Worm (Caenorhabditis elegans) whole organism, L2 larva: ENCODE measurements around the gene R07E3.7.

Experiments
- C34F6.9 ChIP-seq: fragments of 150-350 bp; optimal IDR thresholded peaks from 2 replicates; lab custom pipeline; 2014; ENCODE audit warnings: missing biosample characterization, missing genetic modification characterization
- F13H6.1 ChIP-seq: sonication (generic microtip); optimal IDR thresholded peaks from 2 replicates; lab custom pipeline; 2016; ENCODE audit warnings: missing genetic modification characterization, missing compliant biosample characterization
- R02D3.7 ChIP-seq: fragments of 150-350 bp; optimal IDR thresholded peaks from 2 replicates; lab custom pipeline; 2014; ENCODE audit warnings: missing biosample characterization, missing genetic modification characterization
- Y55F3AM.14 ChIP-seq: fragments of 200-800 bp; sonication (Bioruptor generic); optimal IDR thresholded peaks from 2 replicates; lab custom pipeline; 2018; ENCODE audit warnings: mild to moderate bottlenecking, missing genetic modification characterization, missing compliant biosample characterization
- ZK546.5 ChIP-seq: sonication (generic microtip); optimal IDR thresholded peaks from 2 replicates; lab custom pipeline; 2017; ENCODE audit warnings: missing biosample characterization, missing genetic modification characterization
- alr-1 ChIP-seq: fragments of 150-350 bp; optimal IDR thresholded peaks from 2 replicates; lab custom pipeline; 2014; ENCODE audit warnings: missing biosample characterization, missing genetic modification characterization
- aly-2 ChIP-seq: fragments of 150-350 bp; optimal IDR thresholded peaks from 2 replicates; lab custom pipeline; 2014; ENCODE audit warnings: missing biosample characterization, missing genetic modification characterization
- ama-1 ChIP-seq: fragments of 150-350 bp; optimal IDR thresholded peaks from 2 replicates; lab custom pipeline; 2018; ENCODE audit warnings: inconsistent platforms
- blmp-1 ChIP-seq: sonication (generic microtip); optimal IDR thresholded peaks from 2 replicates; lab custom pipeline; 2017; ENCODE audit warnings: missing genetic modification characterization, mild to moderate bottlenecking, missing compliant biosample characterization, antibody characterized with exemption, moderate library complexity; ENCODE audit not compliant: insufficient read depth
- ceh-16 ChIP-seq: fragments of 150-350 bp; optimal IDR thresholded peaks from 2 replicates; lab custom pipeline; 2014; ENCODE audit warnings: missing biosample characterization, missing genetic modification characterization
- ceh-82 ChIP-seq: fragments of 150-350 bp; optimal IDR thresholded peaks from 2 replicates; lab custom pipeline; 2014; ENCODE audit warnings: missing biosample characterization, missing genetic modification characterization
- crh-2 ChIP-seq: sonication (generic microtip); optimal IDR thresholded peaks from 2 replicates; lab custom pipeline; 2017; ENCODE audit warnings: missing biosample characterization, missing genetic modification characterization
- dmd-4 ChIP-seq: sonication (generic microtip); optimal IDR thresholded peaks from 2 replicates; lab custom pipeline; 2017; ENCODE audit warnings: missing biosample characterization, missing genetic modification characterization
- egl-27 ChIP-seq: sonication (generic microtip); optimal IDR thresholded peaks from 3 replicates; lab custom pipeline; 2017; ENCODE audit warnings: missing biosample characterization, missing genetic modification reagents, missing genetic modification characterization
- elt-1 ChIP-seq: fragments of 150-350 bp; optimal IDR thresholded peaks from 2 replicates; lab custom pipeline; 2014; ENCODE audit warnings: missing biosample characterization, missing genetic modification characterization
- elt-3 ChIP-seq: sonication (generic microtip); optimal IDR thresholded peaks from 2 replicates; lab custom pipeline; 2017; ENCODE audit warnings: missing biosample characterization, missing genetic modification characterization
- fos-1 ChIP-seq: fragments of 150-350 bp; optimal IDR thresholded peaks from 2 replicates; lab custom pipeline; 2014; ENCODE audit warnings: missing biosample characterization, missing genetic modification characterization
- gmeb-1 ChIP-seq: fragments of 150-350 bp; optimal IDR thresholded peaks from 2 replicates; lab custom pipeline; 2014; ENCODE audit warnings: missing biosample characterization, missing genetic modification characterization
- lin-11 ChIP-seq: fragments of 150-350 bp; sonication (generic microtip); optimal IDR thresholded peaks from 2 replicates; lab custom pipeline; 2014; ENCODE audit warnings: missing biosample characterization, missing genetic modification characterization, inconsistent platforms, mixed read lengths
- lin-13 ChIP-seq: fragments of 150-350 bp; optimal IDR thresholded peaks from 2 replicates; lab custom pipeline; 2014; ENCODE audit warnings: missing biosample characterization, missing genetic modification reagents, missing genetic modification characterization
- lin-39 ChIP-seq: fragments of 150-350 bp; optimal IDR thresholded peaks from 2 replicates; lab custom pipeline; 2014; ENCODE audit warnings: missing biosample characterization, missing genetic modification reagents, missing genetic modification characterization
- lsy-2 ChIP-seq, 2 experiments: fragments of 150-350 bp in 1 of 2; sonication (generic microtip) in 1 of 2; optimal IDR thresholded peaks; 2 replicates each; lab custom pipeline; 2014 to 2017; ENCODE audit warnings: missing biosample characterization in 2 of 2, missing genetic modification characterization in 2 of 2
- mab-5 ChIP-seq: fragments of 150-350 bp; optimal IDR thresholded peaks from 2 replicates; lab custom pipeline; 2014; ENCODE audit warnings: missing biosample characterization, missing genetic modification characterization
- mbf-1 ChIP-seq: sonication (generic microtip); optimal IDR thresholded peaks from 2 replicates; lab custom pipeline; 2017; ENCODE audit warnings: missing biosample characterization, missing genetic modification characterization
- mdl-1 ChIP-seq, 2 experiments: fragments of 150-350 bp in 1 of 2; sonication (generic microtip) in 1 of 2; optimal IDR thresholded peaks; 2 replicates each; lab custom pipeline; 2017; ENCODE audit warnings: missing biosample characterization in 2 of 2, missing genetic modification characterization in 2 of 2
- nhr-10 ChIP-seq: sonication (generic microtip); optimal IDR thresholded peaks from 2 replicates; lab custom pipeline; 2017; ENCODE audit warnings: missing biosample characterization, missing genetic modification characterization
- nhr-11 ChIP-seq: fragments of 150-350 bp; optimal IDR thresholded peaks from 2 replicates; lab custom pipeline; 2014; ENCODE audit warnings: missing biosample characterization, missing genetic modification characterization
- nhr-12 ChIP-seq: fragments of 150-350 bp; optimal IDR thresholded peaks from 2 replicates; lab custom pipeline; 2014; ENCODE audit warnings: missing biosample characterization, missing genetic modification characterization
- nhr-129 ChIP-seq: fragments of 150-350 bp; optimal IDR thresholded peaks from 2 replicates; lab custom pipeline; 2014; ENCODE audit warnings: missing biosample characterization, missing genetic modification characterization
- nhr-21 ChIP-seq: fragments of 150-350 bp; optimal IDR thresholded peaks from 2 replicates; lab custom pipeline; 2014; ENCODE audit warnings: missing biosample characterization, missing genetic modification characterization
- nhr-23 ChIP-seq: fragments of 150-350 bp; optimal IDR thresholded peaks from 2 replicates; lab custom pipeline; 2014; ENCODE audit warnings: missing biosample characterization, missing genetic modification reagents, missing genetic modification characterization
- nhr-237 ChIP-seq: fragments of 150-350 bp; optimal IDR thresholded peaks from 2 replicates; lab custom pipeline; 2014; ENCODE audit warnings: missing biosample characterization, missing genetic modification characterization
- nhr-6 ChIP-seq: fragments of 150-350 bp; optimal IDR thresholded peaks from 2 replicates; lab custom pipeline; 2014; ENCODE audit warnings: missing biosample characterization, missing genetic modification characterization
- nhr-77 ChIP-seq: fragments of 150-350 bp; optimal IDR thresholded peaks from 2 replicates; lab custom pipeline; 2014; ENCODE audit warnings: missing biosample characterization, missing genetic modification characterization
- peb-1 ChIP-seq: fragments of 150-350 bp; optimal IDR thresholded peaks from 2 replicates; lab custom pipeline; 2014; ENCODE audit warnings: missing biosample characterization, missing genetic modification characterization
- sem-4 ChIP-seq: fragments of 150-350 bp; optimal IDR thresholded peaks from 2 replicates; lab custom pipeline; 2014; ENCODE audit warnings: missing biosample characterization, missing genetic modification reagents, missing genetic modification characterization
- skn-1 ChIP-seq: sonication (generic microtip); optimal IDR thresholded peaks from 2 replicates; lab custom pipeline; 2017; ENCODE audit warnings: missing biosample characterization, missing genetic modification characterization
- sma-3 ChIP-seq: sonication (generic microtip); optimal IDR thresholded peaks from 2 replicates; lab custom pipeline; 2016; ENCODE audit warnings: missing genetic modification reagents, missing genetic modification characterization, missing compliant biosample characterization
- sma-9 ChIP-seq, 2 experiments: fragments of 150-350 bp in 1 of 2; sonication (generic microtip) in 1 of 2; optimal IDR thresholded peaks; 2 replicates each; lab custom pipeline; 2014 to 2016; ENCODE audit warnings: missing genetic modification characterization in 2 of 2, mild to moderate bottlenecking in 1 of 2, missing biosample characterization in 1 of 2, missing compliant biosample characterization in 1 of 2, missing genetic modification reagents in 1 of 2, moderate library complexity in 1 of 2
- snpc-4 ChIP-seq: fragments of 150-350 bp; optimal IDR thresholded peaks from 2 replicates; lab custom pipeline; 2014; ENCODE audit warnings: missing biosample characterization, missing genetic modification characterization
- unc-39 ChIP-seq: fragments of 150-350 bp; optimal IDR thresholded peaks from 2 replicates; lab custom pipeline; 2014; ENCODE audit warnings: missing biosample characterization, missing genetic modification characterization
- unc-55 ChIP-seq: fragments of 150-350 bp; sonication (generic microtip); optimal IDR thresholded peaks from 3 replicates; lab custom pipeline; 2014; ENCODE audit warnings: missing biosample characterization, missing genetic modification reagents, missing genetic modification characterization
- zag-1 ChIP-seq: fragments of 150-350 bp; optimal IDR thresholded peaks from 2 replicates; lab custom pipeline; 2014; ENCODE audit warnings: missing biosample characterization, missing genetic modification characterization
- ztf-1 ChIP-seq: fragments of 200-800 bp; sonication (Bioruptor generic); conservative IDR thresholded peaks from 2 replicates; pipeline ENCODE4 v1.3.6; 2022; ENCODE audit warnings: missing genetic modification characterization, missing compliant biosample characterization
- ztf-11 ChIP-seq: sonication (generic microtip); optimal IDR thresholded peaks from 2 replicates; lab custom pipeline; 2017; ENCODE audit warnings: missing biosample characterization, missing genetic modification characterization
- ztf-4 ChIP-seq: fragments of 150-350 bp; optimal IDR thresholded peaks from 2 replicates; lab custom pipeline; 2014; ENCODE audit warnings: missing biosample characterization, missing genetic modification characterization

Gene R07E3.7

DNA sequence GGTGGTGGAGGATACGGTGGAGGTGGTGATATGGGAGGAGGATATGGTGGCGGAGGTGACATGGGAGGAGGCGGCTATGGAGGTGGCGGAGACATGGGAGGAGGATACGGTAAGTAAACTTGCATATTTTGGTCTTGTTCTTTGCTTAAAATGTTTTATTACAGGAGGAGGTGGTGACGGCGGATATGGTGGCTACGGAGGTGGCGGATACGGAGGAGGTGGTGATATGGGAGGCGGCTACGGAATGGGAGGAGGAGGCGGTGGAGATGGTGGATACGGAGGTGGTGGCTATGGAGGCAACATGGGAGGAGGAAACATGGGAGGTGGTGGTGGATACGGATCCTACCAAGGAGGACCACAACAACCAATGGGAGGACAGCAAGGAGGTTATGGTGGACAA, 19.0 kb downstream of the R07E3.7 start:
- TF ChIP-seq alr-1 (tag; lab: Kevin White, UChicago) (no peak), crh-2 (tag; lab: Kevin White, UChicago) (no peak), dmd-4 (tag; lab: Kevin White, UChicago) (no peak), gmeb-1 (tag; lab: Kevin White, UChicago) (no peak), nhr-6 (tag; lab: Kevin White, UChicago) (no peak), R02D3.7 (tag; lab: Kevin White, UChicago) (no peak), lin-11 (tag; lab: Kevin White, UChicago) (no peak), unc-55 (GFP tag; lab: Kevin White, UChicago) (no peak), lin-13 (GFP tag; lab: Kevin White, UChicago) (no peak), nhr-23 (tag; lab: Kevin White, UChicago) (no peak), sma-3 (GFP tag; lab: Kevin White, UChicago) (no peak), nhr-129 (tag; lab: Kevin White, UChicago) (no peak)

DNA sequence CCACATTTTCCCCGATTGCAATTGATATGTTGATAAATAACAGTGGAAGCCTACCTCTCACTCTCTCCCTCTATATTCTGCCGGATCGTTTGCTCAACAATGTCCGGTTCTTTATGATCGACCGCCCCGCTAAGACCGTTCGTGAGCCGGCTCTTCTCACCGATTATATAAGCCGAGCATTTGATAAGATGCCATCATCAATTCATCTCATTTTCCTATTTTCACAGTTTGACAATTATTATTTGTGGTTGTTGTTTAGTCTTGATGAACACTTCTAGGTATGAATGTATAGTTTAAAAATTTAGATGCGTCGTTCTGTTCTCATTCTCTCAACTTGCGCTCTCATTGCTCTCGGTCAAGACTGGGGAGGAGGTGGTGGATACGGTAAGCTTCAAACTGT, 19.4 kb downstream of the R07E3.7 start, which contains the start of gene idpa-3:
Gene idpa-3 (plus strand): TSS at position 301 of the 400 bp plus-strand sequence.
- TF ChIP-seq sma-3 (GFP tag; lab: Kevin White, UChicago) (no peak), unc-55 (GFP tag; lab: Kevin White, UChicago) (no peak), lin-11 (tag; lab: Kevin White, UChicago) (no peak), ztf-11 (tag; lab: Kevin White, UChicago) (no peak), ZK546.5 (tag; lab: Kevin White, UChicago) (no peak), nhr-12 (tag; lab: Kevin White, UChicago) (no peak), nhr-11 (tag; lab: Kevin White, UChicago) (no peak), unc-39 (tag; lab: Kevin White, UChicago) (no peak)

ce11 chrX:10333301-10333854, 22.2 kb downstream of the R07E3.7 start, which contains the start of gene R07E3.4:
R07E3.4 (minus strand) TSS chrX:10333351.
- TF ChIP-seq mdl-1 (tag; optimal IDR thresholded peaks at IDR 0.05; lab: Kevin White, UChicago) (no peak), crh-2 (tag; lab: Kevin White, UChicago) (peak; percentile 18), R02D3.7 (tag; lab: Kevin White, UChicago) (no peak), sma-3 (GFP tag; lab: Kevin White, UChicago) (peak; percentile 23), F13H6.1 (tag; lab: Kevin White, UChicago) (peak; percentile 20), sem-4 (tag; lab: Kevin White, UChicago) (no peak), nhr-23 (tag; lab: Kevin White, UChicago) (no peak), sma-9 (GFP tag; optimal IDR thresholded peaks at IDR 0.05; lab: Kevin White, UChicago) (peak; percentile 75), sma-9 (tag; optimal IDR thresholded peaks at IDR 0.05; lab: Kevin White, UChicago) (no peak), aly-2 (tag; lab: Kevin White, UChicago) (no peak), lin-39 (no peak), zag-1 (tag; lab: Kevin White, UChicago) (no peak), nhr-10 (tag; lab: Kevin White, UChicago) (no peak), ztf-1 (GFP tag; lab: Robert Waterston, UW) (no peak), ztf-11 (tag; lab: Kevin White, UChicago) (no peak), blmp-1 (no peak), nhr-77 (no peak), nhr-12 (tag; lab: Kevin White, UChicago) (no peak), C34F6.9 (peak; percentile 29), dmd-4 (tag; lab: Kevin White, UChicago) (no peak), ztf-4 (tag; lab: Kevin White, UChicago) (no peak), nhr-6 (tag; lab: Kevin White, UChicago) (no peak), mbf-1 (tag; lab: Kevin White, UChicago) (no peak), lin-11 (tag; lab: Kevin White, UChicago) (no peak), lsy-2 (tag; optimal IDR thresholded peaks at IDR 0.05; lab: Kevin White, UChicago) (no peak), lin-13 (GFP tag; lab: Kevin White, UChicago) (no peak), ceh-82 (no peak), unc-55 (GFP tag; lab: Kevin White, UChicago) (no peak), elt-1 (tag; lab: Kevin White, UChicago) (no peak), Y55F3AM.14 (no peak), nhr-129 (tag; lab: Kevin White, UChicago) (no peak), nhr-237 (tag; lab: Kevin White, UChicago) (no peak), mab-5 (tag; lab: Kevin White, UChicago) (no peak), snpc-4 (tag; lab: Kevin White, UChicago) (no peak), unc-39 (tag; lab: Kevin White, UChicago) (no peak), alr-1 (tag; lab: Kevin White, UChicago) (no peak), nhr-21 (tag; lab: Kevin White, UChicago) (no peak), elt-3 (no peak), nhr-11 (tag; lab: Kevin White, UChicago) (no peak), fos-1 (peak; percentile 22), peb-1 (tag; lab: Kevin White, UChicago) (no peak), ama-1 (lab: Kevin White, UChicago) (no peak), skn-1 (tag; lab: Kevin White, UChicago) (no peak), ceh-16 (no peak), gmeb-1 (tag; lab: Kevin White, UChicago) (no peak), egl-27 (tag; lab: Kevin White, UChicago) (peak; percentile 75)
